Worm (Caenorhabditis elegans) whole organism, midembryonic: ENCODE results near the gene H40L08.1.

Source experiments
- T22C8.4 ChIP-seq: fragments of 200-800 bp; sonication (Bioruptor generic); IDR thresholded peaks from 2 replicates; pipeline ENCODE4 v1.3.6; 2022; ENCODE audit warnings: missing genetic modification characterization, missing compliant biosample characterization
- cog-1 ChIP-seq: sonication (generic microtip); optimal IDR thresholded peaks from 2 replicates; lab custom pipeline; 2016; ENCODE audit warnings: missing genetic modification characterization, missing compliant biosample characterization
- flt-1 ChIP-seq: fragments of 200-800 bp; sonication (Bioruptor generic); IDR thresholded peaks from 2 replicates; pipeline ENCODE4 v1.3.6; 2022; ENCODE audit warnings: missing genetic modification characterization, missing compliant biosample characterization
- med-1 ChIP-seq: sonication (generic microtip); optimal IDR thresholded peaks from 2 replicates; lab custom pipeline; 2017; ENCODE audit warnings: missing genetic modification characterization, mild to moderate bottlenecking, missing compliant biosample characterization, antibody characterized with exemption, missing genetic modification reagents; ENCODE audit not compliant: insufficient read depth
- ref-1 ChIP-seq: fragments of 200-800 bp; sonication (Bioruptor generic); conservative IDR thresholded peaks from 2 replicates; pipeline ENCODE4 v1.3.6; 2022; ENCODE audit warnings: missing genetic modification reagents, missing genetic modification characterization, missing compliant biosample characterization
- tab-1 ChIP-seq: fragments of 200-800 bp; sonication (Bioruptor generic); IDR thresholded peaks from 2 replicates; pipeline ENCODE4 v1.3.6; 2022; ENCODE audit warnings: missing genetic modification characterization, missing compliant biosample characterization
- ztf-23 ChIP-seq: fragments of 200-800 bp; sonication (Bioruptor generic); IDR thresholded peaks from 2 replicates; pipeline ENCODE4 v1.3.6; 2022; ENCODE audit warnings: missing genetic modification reagents, missing genetic modification characterization, missing compliant biosample characterization
- ztf-29 ChIP-seq: fragments of 200-800 bp; sonication (Bioruptor generic); IDR thresholded peaks from 2 replicates; pipeline ENCODE4 v1.3.6; 2022; ENCODE audit warnings: missing genetic modification reagents, missing genetic modification characterization, missing compliant biosample characterization

DNA sequence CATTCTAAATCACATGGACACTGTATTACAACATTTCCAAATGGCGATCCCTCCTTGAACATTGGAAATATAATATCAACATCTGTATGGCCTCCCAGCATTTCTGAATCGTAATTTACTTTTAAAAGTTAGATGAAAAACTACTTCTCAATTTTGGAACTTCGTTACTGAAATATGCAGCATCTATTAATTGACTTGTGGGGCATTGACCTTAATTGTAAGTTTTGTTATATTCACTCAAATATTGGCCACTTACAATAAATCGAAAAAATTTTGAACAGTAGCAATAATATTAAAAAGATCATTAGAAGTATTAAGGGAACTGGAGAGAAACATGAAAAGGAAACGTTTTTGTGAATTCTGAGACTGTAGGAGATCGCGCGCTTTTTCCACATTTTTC, 14.6 kb downstream of the H40L08.1 start, which contains the start of gene mam-6:
- TF ChIP-seq med-1: no peak
- TF ChIP-seq ztf-23 (GFP tag; lab: Robert Waterston, UW): no peak
- TF ChIP-seq cog-1 (tag; lab: Kevin White, UChicago): no peak
- no peak for TF ChIP-seq ref-1 (GFP tag; lab: Robert Waterston, UW)
- no peak for TF ChIP-seq flt-1 (GFP tag; lab: Robert Waterston, UW)
- TF ChIP-seq tab-1 (GFP tag; lab: Robert Waterston, UW): no peak
- no peak for TF ChIP-seq ztf-29 (GFP tag; lab: Robert Waterston, UW)
- TF ChIP-seq T22C8.4 (GFP tag; lab: Robert Waterston, UW): no peak
